Fruit fly (Drosophila melanogaster): ENCODE results near the gene CG12229.

Gene CG12229

dm6 chr3L:17485280-17485792 lies 49.1 kb upstream of the CG12229 start (continued):
- no peak for TF ChIP-seq cad (GFP tag; optimal IDR thresholded peaks at IDR 0.05)
- TF ChIP-seq CG14014 (GFP tag; IDR thresholded peaks at IDR 0.05) = no peak
- TF ChIP-seq CG15696 (tag; optimal IDR thresholded peaks at IDR 0.05) = peak; percentile 94
- no peak for TF ChIP-seq mirr (GFP tag; optimal IDR thresholded peaks at IDR 0.05)
- TF ChIP-seq Atf3 (GFP tag; optimal IDR thresholded peaks at IDR 0.05) = no peak
- TF ChIP-seq ara (GFP tag; IDR thresholded peaks at IDR 0.05) = peak; percentile 79
- TF ChIP-seq CG15601 (tag; optimal IDR thresholded peaks at IDR 0.05) = peak; percentile 95
- TF ChIP-seq seq (GFP tag; IDR thresholded peaks at IDR 0.05) = no peak
- no peak for TF ChIP-seq CG31388 (GFP tag; optimal IDR thresholded peaks at IDR 0.05)
- peak; percentile 25 for TF ChIP-seq Fer2 (tag; optimal IDR thresholded peaks at IDR 0.05)
- TF ChIP-seq ATbp (GFP tag; optimal IDR thresholded peaks at IDR 0.05) = peak; percentile 99
- TF ChIP-seq Max (GFP tag; optimal IDR thresholded peaks at IDR 0.05) = peak; percentile 39
- no peak for TF ChIP-seq bowl (GFP tag; IDR thresholded peaks at IDR 0.05)
- TF ChIP-seq CG6272 (GFP tag; IDR thresholded peaks at IDR 0.05) = no peak
- no peak for TF ChIP-seq CG3995 (GFP tag; optimal IDR thresholded peaks at IDR 0.05)
- no peak for TF ChIP-seq inv (GFP tag; IDR thresholded peaks at IDR 0.05; ENCODE audit: partially characterized antibody)
- TF ChIP-seq CG12744 (GFP tag; optimal IDR thresholded peaks at IDR 0.05) = peak; percentile 1
- peak; percentile 94 for TF ChIP-seq CG4707 (GFP tag; optimal IDR thresholded peaks at IDR 0.05)
- TF ChIP-seq CG14667 (GFP tag; IDR thresholded peaks at IDR 0.05) = peak; percentile 31; the same call in 1 of the 2 replicates
- TF ChIP-seq da (GFP tag; optimal IDR thresholded peaks at IDR 0.05) = peak; percentile 40
- TF ChIP-seq CG34422 (GFP tag; IDR thresholded peaks at IDR 0.05) = peak; percentile 37; the same call in 2 of the 3 replicates
- peak; percentile 52 for TF ChIP-seq CG12104 (GFP tag; optimal IDR thresholded peaks at IDR 0.05)
- no peak for TF ChIP-seq ind (GFP tag; optimal IDR thresholded peaks at IDR 0.05)
- TF ChIP-seq CG12071 (GFP tag; optimal IDR thresholded peaks at IDR 0.05) = peak; percentile 89
- peak; percentile 73; the same call in 1 of the 3 replicates for TF ChIP-seq sr (GFP tag; IDR thresholded peaks at IDR 0.05)
- peak; percentile 94 for TF ChIP-seq CG14710 (tag; optimal IDR thresholded peaks at IDR 0.05)
- no peak for TF ChIP-seq Doc2 (GFP tag; IDR thresholded peaks at IDR 0.05)
- TF ChIP-seq CG9932 (GFP tag; IDR thresholded peaks at IDR 0.05) = no peak
- peak; percentile 28 for TF ChIP-seq Camta (GFP tag; optimal IDR thresholded peaks at IDR 0.05)
- TF ChIP-seq knrl (GFP tag; IDR thresholded peaks at IDR 0.05; ENCODE audit: partially characterized antibody) = no peak
- TF ChIP-seq CG8478 (optimal IDR thresholded peaks at IDR 0.05) = no peak
- TF ChIP-seq Rfx (GFP tag; IDR thresholded peaks at IDR 0.05) = no peak
- TF ChIP-seq CG4404 (GFP tag; IDR thresholded peaks at IDR 0.05) = no peak
- peak; percentile 11 for TF ChIP-seq CG1647 (GFP tag; optimal IDR thresholded peaks at IDR 0.05)
- TF ChIP-seq ERR (GFP tag; optimal IDR thresholded peaks at IDR 0.05) = peak; percentile 1
- no peak for TF ChIP-seq D19B (GFP tag; optimal IDR thresholded peaks at IDR 0.05)
- no peak for TF ChIP-seq Hr39 (optimal IDR thresholded peaks at IDR 0.05)
- TF ChIP-seq CG11504 (tag; optimal IDR thresholded peaks at IDR 0.05) = peak; percentile 63
- TF ChIP-seq Lim3 (GFP tag; IDR thresholded peaks at IDR 0.05) = no peak
- no peak for TF ChIP-seq zen2 (GFP tag; IDR thresholded peaks at IDR 0.05; ENCODE audit: partially characterized antibody)
- peak; percentile 21 for TF ChIP-seq HmgD (GFP tag; optimal IDR thresholded peaks at IDR 0.05)
- TF ChIP-seq gcm2 (GFP tag; optimal IDR thresholded peaks at IDR 0.05) = no peak
- TF ChIP-seq CG17359 (tag; optimal IDR thresholded peaks at IDR 0.05) = peak; percentile 86
- TF ChIP-seq HLH4C (GFP tag; IDR thresholded peaks at IDR 0.05; ENCODE audit: partially characterized antibody) = no peak
- TF ChIP-seq Lpt (GFP tag; optimal IDR thresholded peaks at IDR 0.05) = no peak
- TF ChIP-seq Gsc (GFP tag; IDR thresholded peaks at IDR 0.05) = no peak
- TF ChIP-seq zen (tag; optimal IDR thresholded peaks at IDR 0.05) = peak; percentile 36
- TF ChIP-seq CG10366 (GFP tag; IDR thresholded peaks at IDR 0.05) = peak; percentile 22; the same call in 1 of the 2 replicates
- peak; percentile 57 for TF ChIP-seq CG10274 (GFP tag; optimal IDR thresholded peaks at IDR 0.05)
- peak; percentile 57 for TF ChIP-seq nmo (GFP tag; optimal IDR thresholded peaks at IDR 0.05)
- TF ChIP-seq Ada2b (GFP tag; IDR thresholded peaks at IDR 0.05) = no peak
- TF ChIP-seq grn (GFP tag; optimal IDR thresholded peaks at IDR 0.05) = peak; percentile 79
